Fruit fly (Drosophila melanogaster) whole organism, embryonic: ENCODE measurements around the gene CG13000.

ENCODE experiments used
- B-H1 ChIP-seq: fragments of 200-800 bp; sonication (Bioruptor generic); IDR thresholded peaks from 3 replicates; pipeline ENCODE4 v1.3.6; 2022; ENCODE audit warnings: missing biosample characterization, missing genetic modification characterization
- CG10366 ChIP-seq: fragments of 200-800 bp; sonication (Bioruptor generic); IDR thresholded peaks from 2 replicates; pipeline ENCODE4 v1.3.6; 2022; ENCODE audit warnings: missing biosample characterization, missing genetic modification characterization
- CG14860 ChIP-seq: fragments of 200-800 bp; sonication (Bioruptor generic); IDR thresholded peaks from 3 replicates; pipeline ENCODE4 v1.3.6; 2022; ENCODE audit warnings: missing biosample characterization, missing genetic modification characterization; ENCODE audit not compliant: partially characterized antibody
- CG15011 ChIP-seq: fragments of 200-800 bp; sonication (Bioruptor generic); optimal IDR thresholded peaks from 3 replicates; lab custom pipeline; 2018; ENCODE audit warnings: missing biosample characterization, mild to moderate bottlenecking, missing genetic modification characterization
- CG7987 ChIP-seq: fragments of 200-800 bp; sonication (Bioruptor generic); optimal IDR thresholded peaks from 2 replicates; lab custom pipeline; 2018; ENCODE audit warnings: missing biosample characterization, mild to moderate bottlenecking, missing genetic modification characterization, moderate library complexity
- CG8478 ChIP-seq: fragments of >200 bp; optimal IDR thresholded peaks from 2 replicates; lab custom pipeline; 2018
- Doc3 ChIP-seq: fragments of 200-800 bp; sonication (Bioruptor generic); IDR thresholded peaks from 3 replicates; pipeline ENCODE4 v1.3.6; 2022; ENCODE audit warnings: missing biosample characterization, missing genetic modification characterization; ENCODE audit not compliant: partially characterized antibody
- Drgx ChIP-seq: fragments of 200-800 bp; sonication (Bioruptor generic); IDR thresholded peaks from 2 replicates; pipeline ENCODE4 v1.3.6; 2022; ENCODE audit warnings: missing biosample characterization, missing genetic modification characterization
- MESR4 ChIP-seq: fragments of 200-800 bp; sonication (Bioruptor generic); optimal IDR thresholded peaks from 2 replicates; lab custom pipeline; 2018; ENCODE audit warnings: missing biosample characterization, mild to moderate bottlenecking, missing genetic modification characterization, moderate library complexity
- NC2α ChIP-seq: fragments of 200-800 bp; sonication (Bioruptor generic); optimal IDR thresholded peaks from 2 replicates; lab custom pipeline; 2016; ENCODE audit warnings: missing biosample characterization, missing genetic modification characterization
- gcm ChIP-seq: fragments of 200-800 bp; sonication (Bioruptor generic); optimal IDR thresholded peaks from 2 replicates; lab custom pipeline; 2019; ENCODE audit warnings: missing biosample characterization, mild to moderate bottlenecking, missing genetic modification characterization, moderate library complexity
- jigr1 ChIP-seq: fragments of 200-800 bp; sonication (Bioruptor generic); IDR thresholded peaks from 3 replicates; pipeline ENCODE4 v1.3.6; 2022; ENCODE audit warnings: missing biosample characterization, missing genetic modification characterization

dm6 chrX:16918767-16919336 is 29.4 kb downstream of the CG13000 start:
- TF ChIP-seq Doc3 (GFP tag; lab: Robert Waterston, UW) (no peak), gcm (GFP tag; lab: Kevin White, UChicago) (no peak), CG7987 (no peak), CG8478 (lab: Kevin White, UChicago) (no peak), CG10366 (GFP tag; lab: Robert Waterston, UW) (no peak), B-H1 (GFP tag; lab: Robert Waterston, UW) (no peak), CG15011 (GFP tag; lab: Kevin White, UChicago) (no peak), NC2α (no peak), Drgx (GFP tag; lab: Robert Waterston, UW) (no peak), jigr1 (GFP tag; lab: Robert Waterston, UW) (no peak), MESR4 (GFP tag; lab: Kevin White, UChicago) (no peak), CG14860 (no peak)
